Fruit fly (Drosophila melanogaster) whole organism, embryonic: ENCODE data around the gene CG31089.

ENCODE experiments used
- Ada2b ChIP-seq: fragments of 200-800 bp; sonication (Bioruptor generic); IDR thresholded peaks from 2 replicates; pipeline ENCODE4 v1.3.6; 2022; ENCODE audit warnings: missing biosample characterization, missing genetic modification characterization
- Antp ChIP-seq: fragments of 200-800 bp; sonication (Bioruptor generic); optimal IDR thresholded peaks from 3 replicates; lab custom pipeline; 2016; ENCODE audit warnings: missing biosample characterization, missing genetic modification characterization
- Asciz ChIP-seq: fragments of 200-800 bp; sonication (Bioruptor generic); optimal IDR thresholded peaks from 2 replicates; lab custom pipeline; 2017; ENCODE audit warnings: missing biosample characterization, mild to moderate bottlenecking, missing genetic modification characterization, missing genetic modification reagents
- CG10274 ChIP-seq: fragments of 200-800 bp; sonication (Bioruptor generic); optimal IDR thresholded peaks from 3 replicates; lab custom pipeline; 2017; ENCODE audit warnings: missing biosample characterization, mild to moderate bottlenecking, missing genetic modification characterization
- CG10462 ChIP-seq: fragments of 200-800 bp; sonication (Bioruptor generic); optimal IDR thresholded peaks from 2 replicates; lab custom pipeline; 2016; ENCODE audit warnings: missing biosample characterization, missing genetic modification characterization
- CG12071 ChIP-seq: fragments of 200-800 bp; sonication (Bioruptor generic); optimal IDR thresholded peaks from 3 replicates; lab custom pipeline; 2018; ENCODE audit warnings: missing biosample characterization, mild to moderate bottlenecking, missing genetic modification characterization
- CG12299 ChIP-seq: fragments of 200-800 bp; sonication (Bioruptor generic); optimal IDR thresholded peaks from 2 replicates; lab custom pipeline; 2018; ENCODE audit warnings: missing biosample characterization, mild to moderate bottlenecking, missing genetic modification characterization
- CG13424 ChIP-seq: fragments of 200-800 bp; sonication (Bioruptor generic); optimal IDR thresholded peaks from 2 replicates; lab custom pipeline; 2019; ENCODE audit warnings: missing biosample characterization, mild to moderate bottlenecking, missing genetic modification characterization, moderate library complexity
- CG16813 ChIP-seq: fragments of 200-800 bp; sonication (Bioruptor generic); IDR thresholded peaks from 3 replicates; pipeline ENCODE4 v1.3.6; 2022; ENCODE audit warnings: missing biosample characterization, missing genetic modification characterization; ENCODE audit not compliant: partially characterized antibody
- CG18476 ChIP-seq: fragments of 200-800 bp; sonication (Bioruptor generic); optimal IDR thresholded peaks from 2 replicates; lab custom pipeline; 2016; ENCODE audit warnings: missing biosample characterization, mild to moderate bottlenecking, missing genetic modification characterization
- CG2712 ChIP-seq: fragments of 200-800 bp; optimal IDR thresholded peaks from 3 replicates; lab custom pipeline; 2019; ENCODE audit warnings: missing biosample characterization, mild to moderate bottlenecking, missing genetic modification characterization, moderate library complexity
- CG31388 ChIP-seq: fragments of 200-800 bp; sonication (Bioruptor generic); optimal IDR thresholded peaks from 2 replicates; lab custom pipeline; 2016; ENCODE audit warnings: missing biosample characterization, missing genetic modification characterization
- CG32772 ChIP-seq: fragments of 200-800 bp; sonication (Bioruptor generic); IDR thresholded peaks from 2 replicates; pipeline ENCODE4 v1.3.6; 2022; ENCODE audit warnings: missing biosample characterization, missing genetic modification characterization
- CG6175 ChIP-seq: fragments of 200-800 bp; sonication (Bioruptor generic); IDR thresholded peaks from 3 replicates; pipeline ENCODE4 v1.3.6; 2022; ENCODE audit warnings: missing biosample characterization, missing genetic modification characterization
- CG6854 ChIP-seq: fragments of 200-800 bp; sonication (Bioruptor generic); optimal IDR thresholded peaks from 3 replicates; lab custom pipeline; 2017; ENCODE audit warnings: missing biosample characterization, mild to moderate bottlenecking, missing genetic modification characterization
- CG7963 ChIP-seq: fragments of 200-800 bp; sonication (Bioruptor generic); IDR thresholded peaks from 3 replicates; pipeline ENCODE4 v1.3.6; 2022; ENCODE audit warnings: missing biosample characterization, missing genetic modification characterization; ENCODE audit not compliant: partially characterized antibody
- CG9727 ChIP-seq: fragments of 200-800 bp; sonication (Bioruptor generic); optimal IDR thresholded peaks from 3 replicates; lab custom pipeline; 2017; ENCODE audit warnings: missing biosample characterization, mild to moderate bottlenecking, missing genetic modification characterization
- CHES-1-like ChIP-seq: fragments of 200-800 bp; sonication (Bioruptor generic); optimal IDR thresholded peaks from 2 replicates; lab custom pipeline; 2016; ENCODE audit warnings: missing biosample characterization, missing genetic modification characterization
- Deaf1 ChIP-seq: fragments of 200-800 bp; optimal IDR thresholded peaks from 3 replicates; lab custom pipeline; 2019; ENCODE audit warnings: missing biosample characterization, mild to moderate bottlenecking, missing genetic modification characterization, moderate library complexity
- Ets97D ChIP-seq: fragments of 200-800 bp; sonication (Bioruptor generic); optimal IDR thresholded peaks from 3 replicates; lab custom pipeline; 2016; ENCODE audit warnings: missing biosample characterization, missing genetic modification characterization
- Fer1 ChIP-seq: fragments of 200-800 bp; sonication (Bioruptor generic); optimal IDR thresholded peaks from 2 replicates; lab custom pipeline; 2017; ENCODE audit warnings: missing biosample characterization, mild to moderate bottlenecking, missing genetic modification characterization
- Hr51 ChIP-seq, 2 experiments: fragments of 200-800 bp; sonication (Bioruptor generic); optimal IDR thresholded peaks; 2 replicates in 1 of 2; 3 replicates in 1 of 2; lab custom pipeline; 2016 to 2018; ENCODE audit warnings: missing biosample characterization in 2 of 2, missing genetic modification characterization in 2 of 2, mild to moderate bottlenecking in 1 of 2, moderate library complexity in 1 of 2
- NC2β ChIP-seq: fragments of 200-800 bp; sonication (Bioruptor generic); optimal IDR thresholded peaks from 2 replicates; lab custom pipeline; 2016; ENCODE audit warnings: missing biosample characterization, missing genetic modification characterization
- Neu2 ChIP-seq: fragments of 200-800 bp; sonication (Bioruptor generic); optimal IDR thresholded peaks from 3 replicates; lab custom pipeline; 2016; ENCODE audit warnings: missing biosample characterization, missing genetic modification characterization, borderline replicate concordance
- Nf-YB ChIP-seq: fragments of 200-800 bp; sonication (Bioruptor generic); optimal IDR thresholded peaks from 3 replicates; lab custom pipeline; 2019; ENCODE audit warnings: missing biosample characterization, mild to moderate bottlenecking, missing genetic modification characterization, moderate library complexity
- Nf-YC ChIP-seq: fragments of 200-800 bp; optimal IDR thresholded peaks from 3 replicates; lab custom pipeline; 2019; ENCODE audit warnings: missing biosample characterization, mild to moderate bottlenecking, missing genetic modification characterization, moderate library complexity
- Trl ChIP-seq, 3 experiments: fragments of >200 bp in 2 of 3; fragments of 200-800 bp in 1 of 3; sonication (Bioruptor generic) in 1 of 3; optimal IDR thresholded peaks; 2 replicates in 1 of 3; 3 replicates in 2 of 3; lab custom pipeline; 2016 to 2017; ENCODE audit warnings: missing biosample characterization in 1 of 3, missing genetic modification characterization in 1 of 3
- Xrp1 ChIP-seq: fragments of 200-800 bp; sonication (Bioruptor generic); IDR thresholded peaks from 2 replicates; pipeline ENCODE4 v1.3.6; 2022; ENCODE audit warnings: missing biosample characterization, missing genetic modification characterization
- cato ChIP-seq: fragments of 200-800 bp; sonication (Bioruptor generic); optimal IDR thresholded peaks from 2 replicates; lab custom pipeline; 2016; ENCODE audit warnings: missing biosample characterization, missing genetic modification characterization, borderline replicate concordance
- chinmo ChIP-seq: fragments of 200-800 bp; sonication (Bioruptor generic); IDR thresholded peaks from 4 replicates; pipeline ENCODE4 v1.3.6; 2022; ENCODE audit warnings: missing biosample characterization, missing genetic modification characterization; ENCODE audit not compliant: partially characterized antibody
- ci ChIP-seq: fragments of 200-800 bp; sonication (Bioruptor generic); IDR thresholded peaks from 3 replicates; pipeline ENCODE4 v1.3.6; 2022; ENCODE audit warnings: missing biosample characterization, missing genetic modification characterization
- danr ChIP-seq: fragments of 200-800 bp; sonication (Bioruptor generic); IDR thresholded peaks from 2 replicates; pipeline ENCODE4 v1.3.6; 2022; ENCODE audit warnings: missing biosample characterization, missing genetic modification characterization
- eve ChIP-seq, 2 experiments: fragments of >200 bp; optimal IDR thresholded peaks; 2 replicates each; lab custom pipeline; 2017; ENCODE audit warnings: missing biosample characterization in 2 of 2, missing genetic modification characterization in 2 of 2
- fu2 ChIP-seq: fragments of 200-800 bp; sonication (Bioruptor generic); optimal IDR thresholded peaks from 2 replicates; lab custom pipeline; 2016; ENCODE audit warnings: missing biosample characterization, missing genetic modification characterization
- hb ChIP-seq: fragments of 200-800 bp; sonication (Bioruptor generic); IDR thresholded peaks from 3 replicates; pipeline ENCODE4 v1.3.6; 2022; ENCODE audit warnings: missing biosample characterization, missing genetic modification characterization; ENCODE audit not compliant: partially characterized antibody
- her ChIP-seq: fragments of 200-800 bp; sonication (Bioruptor generic); optimal IDR thresholded peaks from 2 replicates; lab custom pipeline; 2016; ENCODE audit warnings: missing biosample characterization, missing genetic modification characterization
- maf-S ChIP-seq: fragments of 200-800 bp; sonication (Bioruptor generic); optimal IDR thresholded peaks from 2 replicates; lab custom pipeline; 2016; ENCODE audit warnings: missing biosample characterization, missing genetic modification characterization
- mam ChIP-seq: fragments of 200-800 bp; sonication (Bioruptor generic); optimal IDR thresholded peaks from 3 replicates; lab custom pipeline; 2016; ENCODE audit warnings: missing biosample characterization, missing genetic modification characterization
- nau ChIP-seq: fragments of 200-800 bp; sonication (Bioruptor generic); optimal IDR thresholded peaks from 3 replicates; lab custom pipeline; 2017; ENCODE audit warnings: missing biosample characterization, mild to moderate bottlenecking, missing genetic modification characterization, missing genetic modification reagents
- nerfin-1 ChIP-seq: fragments of 200-800 bp; sonication (Bioruptor generic); optimal IDR thresholded peaks from 3 replicates; lab custom pipeline; 2019; ENCODE audit warnings: missing biosample characterization, mild to moderate bottlenecking, missing genetic modification characterization, moderate library complexity
- pan ChIP-seq, 4 experiments: fragments of >200 bp in 3 of 4; fragments of 200-800 bp in 1 of 4; sonication (Bioruptor generic) in 1 of 4; optimal IDR thresholded peaks in 3 of 4; IDR thresholded peaks in 1 of 4; 2 replicates each; pipeline versions ENCODE4 v1.3.6 to Lab custom; 2017 to 2022; ENCODE audit warnings: missing biosample characterization in 2 of 4, missing genetic modification characterization in 2 of 4, mixed read lengths in 1 of 4
- pnt ChIP-seq: fragments of 200-800 bp; sonication (Bioruptor generic); optimal IDR thresholded peaks from 3 replicates; lab custom pipeline; 2016; ENCODE audit warnings: missing biosample characterization, missing genetic modification characterization
- pzg ChIP-seq: fragments of 200-800 bp; sonication (Bioruptor generic); optimal IDR thresholded peaks from 3 replicates; lab custom pipeline; 2018; ENCODE audit warnings: missing biosample characterization, mild to moderate bottlenecking, missing genetic modification characterization, moderate library complexity
- slou ChIP-seq: fragments of 200-800 bp; sonication (Bioruptor generic); optimal IDR thresholded peaks from 3 replicates; lab custom pipeline; 2016; ENCODE audit warnings: missing biosample characterization, missing genetic modification characterization
- stwl ChIP-seq: fragments of 200-800 bp; sonication (Bioruptor generic); optimal IDR thresholded peaks from 3 replicates; lab custom pipeline; 2018; ENCODE audit warnings: missing biosample characterization, mild to moderate bottlenecking, missing genetic modification characterization, moderate library complexity
- unpg ChIP-seq: fragments of 200-800 bp; sonication (Bioruptor generic); optimal IDR thresholded peaks from 3 replicates; lab custom pipeline; 2018; ENCODE audit warnings: missing biosample characterization, mild to moderate bottlenecking, missing genetic modification characterization, moderate library complexity
- vfl ChIP-seq: fragments of 200-800 bp; sonication (Bioruptor generic); optimal IDR thresholded peaks from 2 replicates; lab custom pipeline; 2016; ENCODE audit warnings: missing biosample characterization, missing genetic modification characterization

The CG31089 gene

DNA sequence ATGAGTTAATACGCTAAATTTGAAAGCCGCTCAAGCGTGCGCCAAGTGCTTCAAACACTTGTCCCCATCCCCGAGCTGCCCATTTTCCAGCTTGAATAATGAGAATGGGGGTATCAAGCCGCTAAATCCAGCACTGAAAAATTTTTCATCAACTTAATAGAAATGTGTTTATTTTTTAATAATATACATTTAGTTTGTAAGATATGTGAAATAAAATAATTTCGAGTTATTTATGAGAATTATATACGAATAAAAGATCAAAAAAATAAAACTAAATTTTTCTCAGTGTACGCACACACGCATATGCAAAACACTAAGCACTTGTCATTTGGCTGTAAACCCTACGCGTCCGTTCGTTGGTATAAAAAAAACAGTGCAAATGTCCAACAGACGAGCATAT is 47.6 kb upstream of the CG31089 start (continued):
- no peak for TF ChIP-seq CG12299
- TF ChIP-seq Deaf1: no peak
- TF ChIP-seq her (GFP tag; lab: Kevin White, UChicago): no peak
- TF ChIP-seq danr (GFP tag; lab: Robert Waterston, UW): 0 out of 2 replicates have a peak, but pooled peaks have one; percentile 7
- no peak for TF ChIP-seq Asciz (GFP tag; lab: Kevin White, UChicago)
- TF ChIP-seq CHES-1-like (GFP tag; lab: Kevin White, UChicago): no peak
- TF ChIP-seq Ada2b (GFP tag; lab: Robert Waterston, UW): peak; percentile 46; the same call in 1 of the 2 replicates
- no peak for TF ChIP-seq vfl (GFP tag; lab: Kevin White, UChicago)
- no peak for TF ChIP-seq CG16813 (GFP tag; lab: Robert Waterston, UW)
- no peak for TF ChIP-seq fu2 (GFP tag; lab: Kevin White, UChicago)
- TF ChIP-seq pnt (GFP tag; lab: Kevin White, UChicago): no peak
- TF ChIP-seq CG10462 (GFP tag; lab: Kevin White, UChicago): no peak
- peak; percentile 18 for TF ChIP-seq CG13424 (tag; lab: Kevin White, UChicago)
- peak; percentile 11 for TF ChIP-seq CG9727 (GFP tag; lab: Kevin White, UChicago)
- TF ChIP-seq Hr51 (GFP tag; optimal IDR thresholded peaks at IDR 0.05; lab: Kevin White, UChicago): peak in 1 of 2 experiments; percentile 44
- no peak for TF ChIP-seq stwl (tag; lab: Kevin White, UChicago)
- TF ChIP-seq CG32772 (GFP tag; lab: Robert Waterston, UW): no peak
- no peak for TF ChIP-seq NC2β (GFP tag; lab: Kevin White, UChicago)
- TF ChIP-seq chinmo (GFP tag; lab: Robert Waterston, UW): no peak
- no peak for TF ChIP-seq pzg (GFP tag; lab: Kevin White, UChicago)

DNA sequence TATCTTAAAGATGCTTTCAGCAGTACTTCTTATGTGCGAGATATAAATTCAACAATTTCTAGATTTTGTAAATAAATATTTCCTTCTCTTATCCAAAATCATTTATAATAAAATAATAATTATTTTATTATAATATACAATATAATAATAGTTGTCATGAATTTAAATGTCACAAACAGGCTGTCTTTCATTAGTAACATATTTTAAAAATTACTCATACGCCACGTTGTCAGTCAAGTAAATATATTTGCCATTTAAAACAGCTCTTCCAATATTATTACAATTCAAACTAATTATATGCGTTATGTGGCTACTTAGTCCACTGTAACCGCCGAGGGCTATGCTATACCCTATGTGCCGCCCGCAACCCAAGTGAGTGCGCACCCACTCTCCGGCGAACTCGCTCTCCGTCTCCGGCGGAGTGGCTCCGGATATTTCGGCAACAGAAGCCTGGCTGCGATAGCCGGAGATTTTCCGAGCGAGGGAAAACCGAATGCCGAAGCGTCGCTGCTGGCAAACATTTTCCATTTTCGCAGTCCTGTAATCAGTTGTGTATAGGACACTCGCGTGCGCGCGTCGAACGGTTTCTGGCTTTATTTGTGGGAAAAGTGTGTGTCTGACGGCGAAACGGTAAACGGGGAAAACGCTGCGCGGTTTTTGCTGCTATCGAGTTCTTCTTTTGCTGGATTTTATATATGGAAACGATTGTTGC is 46.7 kb upstream of the CG31089 start, which contains the start of gene CG5890:
Gene CG5890, plus strand, starts transcription at position 561 of the 712 bp plus-strand sequence.
- TF ChIP-seq CG2712: no peak
- no peak for TF ChIP-seq CG32772 (GFP tag; lab: Robert Waterston, UW)
- TF ChIP-seq Nf-YC (tag; lab: Kevin White, UChicago): no peak
- no peak for TF ChIP-seq CG31388 (GFP tag; lab: Kevin White, UChicago)
- TF ChIP-seq CG6854: no peak
- TF ChIP-seq CG7963: no peak
- TF ChIP-seq Ets97D (GFP tag; lab: Kevin White, UChicago): no peak
- no peak for TF ChIP-seq hb (GFP tag; lab: Robert Waterston, UW)
- TF ChIP-seq slou: no peak
- no peak for TF ChIP-seq CG6175
- no peak for TF ChIP-seq Antp (GFP tag; lab: Kevin White, UChicago)
- no peak for TF ChIP-seq CG10274 (GFP tag; lab: Kevin White, UChicago)
- TF ChIP-seq pan (optimal IDR thresholded peaks at IDR 0.05; lab: Kevin White, UChicago): no peak
- no peak for TF ChIP-seq pan (GFP tag; optimal IDR thresholded peaks at IDR 0.05 in 1 of 2, IDR thresholded peaks at IDR 0.05 in 1 of 2)
- TF ChIP-seq pzg (GFP tag; lab: Kevin White, UChicago): no peak
- TF ChIP-seq unpg (GFP tag; lab: Kevin White, UChicago): no peak
- TF ChIP-seq mam (GFP tag; lab: Kevin White, UChicago): no peak
- no peak for TF ChIP-seq eve (GFP tag; optimal IDR thresholded peaks at IDR 0.05; lab: Kevin White, UChicago)
- no peak for TF ChIP-seq Neu2
- TF ChIP-seq Xrp1: no peak
- TF ChIP-seq CG18476 (GFP tag; lab: Kevin White, UChicago): no peak
- peak; percentile 94 for TF ChIP-seq Deaf1
- TF ChIP-seq ci: no peak
- TF ChIP-seq Nf-YB (GFP tag; lab: Kevin White, UChicago): no peak
- TF ChIP-seq Trl (optimal IDR thresholded peaks at IDR 0.05; lab: Kevin White, UChicago): no peak
- TF ChIP-seq Trl (GFP tag; optimal IDR thresholded peaks at IDR 0.05; lab: Kevin White, UChicago): no peak
- TF ChIP-seq nerfin-1 (tag; lab: Kevin White, UChicago): no peak
- TF ChIP-seq maf-S (GFP tag; lab: Kevin White, UChicago): no peak
- TF ChIP-seq CG12071 (GFP tag; lab: Kevin White, UChicago): no peak
- peak; percentile 73 for TF ChIP-seq Fer1 (GFP tag; lab: Kevin White, UChicago)
- TF ChIP-seq cato (GFP tag; lab: Kevin White, UChicago): no peak
- TF ChIP-seq nau (GFP tag; lab: Kevin White, UChicago): no peak
